Worm (Caenorhabditis elegans): ENCODE results near the gene srbc-27.

DNA sequence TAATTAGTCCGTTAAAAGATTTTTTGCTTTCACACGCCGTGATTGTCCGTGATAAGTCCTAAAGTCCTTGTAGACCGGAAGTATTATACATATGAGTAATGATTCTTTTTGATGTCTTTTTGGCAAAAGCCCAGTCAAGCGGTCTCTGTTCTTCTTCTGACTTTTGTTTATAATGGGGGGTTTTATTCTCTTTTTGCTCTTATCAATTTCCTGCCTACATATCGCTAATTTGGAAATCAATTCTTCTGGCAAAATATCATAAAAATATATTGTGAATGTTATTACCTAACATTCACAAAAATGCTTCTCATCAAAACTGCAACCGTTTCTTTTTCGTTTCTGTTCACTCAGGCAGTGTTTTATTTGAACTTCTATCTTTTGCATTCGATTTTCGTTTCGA is 45.5 kb downstream of the srbc-27 start, which contains the start of gene srbc-61:
- TF ChIP-seq hmg-4 (GFP tag; optimal IDR thresholded peaks at IDR 0.05) (no peak), ama-1 (optimal IDR thresholded peaks at IDR 0.05) (no peak), pes-1 (GFP tag; IDR thresholded peaks at IDR 0.05) (no peak), F13C5.2 (tag; optimal IDR thresholded peaks at IDR 0.05) (no peak), scrt-1 (GFP tag; IDR thresholded peaks at IDR 0.05) (no peak), hmbx-1 (tag; optimal IDR thresholded peaks at IDR 0.05) (no peak), aly-1 (tag; optimal IDR thresholded peaks at IDR 0.05) (no peak), flt-1 (GFP tag; IDR thresholded peaks at IDR 0.05) (no peak), tbx-11 (GFP tag; IDR thresholded peaks at IDR 0.05) (no peak), ceh-36 (tag; optimal IDR thresholded peaks at IDR 0.05) (no peak), tbx-37 (GFP tag; conservative IDR thresholded peaks at IDR 0.05) (no peak), sea-1 (GFP tag; conservative IDR thresholded peaks at IDR 0.05) (no peak), B0310.2 (tag; optimal IDR thresholded peaks at IDR 0.05) (no peak), ceh-13 (GFP tag; optimal IDR thresholded peaks at IDR 0.05) (no peak)
